Worm (Caenorhabditis elegans): ENCODE results near the gene W09G12.8.

Gene W09G12.8

ce11 chrIV:1177683-1178082, 48.3 kb upstream of the W09G12.8 start, which contains the start of gene Y104H12D.2 (continued):
- TF ChIP-seq tlp-1 (tag; optimal IDR thresholded peaks at IDR 0.05) (no peak), lin-35 (GFP tag; optimal IDR thresholded peaks at IDR 0.05) (peak; percentile 95 to 96), lin-13 (GFP tag; optimal IDR thresholded peaks at IDR 0.05) (peak; percentile 44), fkh-8 (tag; optimal IDR thresholded peaks at IDR 0.05) (no peak), pax-3 (tag; optimal IDR thresholded peaks at IDR 0.05) (no peak), hpl-2 (GFP tag; optimal IDR thresholded peaks at IDR 0.05) (no peak), sox-4 (tag; optimal IDR thresholded peaks at IDR 0.05) (no peak), unc-62 (GFP tag; optimal IDR thresholded peaks at IDR 0.05) (no peak), dsc-1 (tag; optimal IDR thresholded peaks at IDR 0.05) (no peak), nhr-90 (tag; optimal IDR thresholded peaks at IDR 0.05; ENCODE audit: poor library complexity) (no peak), irx-1 (tag; optimal IDR thresholded peaks at IDR 0.05) (peak; percentile 19), rnt-1 (tag; optimal IDR thresholded peaks at IDR 0.05) (no peak), nhr-12 (tag; optimal IDR thresholded peaks at IDR 0.05) (no peak), sup-37 (GFP tag; optimal IDR thresholded peaks at IDR 0.05) (no peak), elt-3 (tag; optimal IDR thresholded peaks at IDR 0.05) (no peak), ztf-4 (tag; optimal IDR thresholded peaks at IDR 0.05) (no peak), elt-2 (tag; optimal IDR thresholded peaks at IDR 0.05) (no peak), zag-1 (tag; optimal IDR thresholded peaks at IDR 0.05) (no peak), hlh-4 (tag; optimal IDR thresholded peaks at IDR 0.05) (no peak), efl-1 (optimal IDR thresholded peaks at IDR 0.05) (peak; percentile 90 to 95), efl-1 (GFP tag; optimal IDR thresholded peaks at IDR 0.05 in 1 of 2) (peak; percentile 95 to 99), ama-1 (optimal IDR thresholded peaks at IDR 0.05) (no peak), lir-3 (tag; optimal IDR thresholded peaks at IDR 0.05; ENCODE audit: poor library complexity) (no peak), vab-15 (tag; optimal IDR thresholded peaks at IDR 0.05) (no peak), C34B4.2 (tag; optimal IDR thresholded peaks at IDR 0.05) (no peak), alr-1 (tag; optimal IDR thresholded peaks at IDR 0.05; ENCODE audit: borderline replicate concordance) (no peak), fkh-4 (tag; optimal IDR thresholded peaks at IDR 0.05; ENCODE audit: borderline replicate concordance) (no peak), nhr-71 (tag; optimal IDR thresholded peaks at IDR 0.05) (no peak), fos-1 (tag; optimal IDR thresholded peaks at IDR 0.05) (no peak), fkh-10 (GFP tag; optimal IDR thresholded peaks at IDR 0.05) (no peak), Y116A8C.19 (tag; optimal IDR thresholded peaks at IDR 0.05; ENCODE audit: borderline replicate concordance) (no peak), lin-14 (GFP tag; optimal IDR thresholded peaks at IDR 0.05) (no peak), nhr-28 (tag; optimal IDR thresholded peaks at IDR 0.05) (no peak), mep-1 (tag; optimal IDR thresholded peaks at IDR 0.05) (peak; percentile 49), nhr-11 (tag; optimal IDR thresholded peaks at IDR 0.05) (no peak), ces-1 (GFP tag; optimal IDR thresholded peaks at IDR 0.05) (no peak), C16A3.4 (tag; optimal IDR thresholded peaks at IDR 0.05) (no peak), C04F5.9 (tag; optimal IDR thresholded peaks at IDR 0.05) (peak; percentile 38), aly-2 (tag; optimal IDR thresholded peaks at IDR 0.05) (no peak), F16B12.6 (tag; optimal IDR thresholded peaks at IDR 0.05) (no peak), unc-130 (tag; optimal IDR thresholded peaks at IDR 0.05) (peak; percentile 2), nhr-85 (tag) (peak; percentile 41), mab-9 (GFP tag; IDR thresholded peaks at IDR 0.05) (no peak), nhr-47 (tag; optimal IDR thresholded peaks at IDR 0.05) (no peak), efl-3 (GFP tag; optimal IDR thresholded peaks at IDR 0.05) (no peak), ceh-90 (tag; optimal IDR thresholded peaks at IDR 0.05) (no peak), pag-3 (tag; optimal IDR thresholded peaks at IDR 0.05; ENCODE audit: borderline replicate concordance, insufficient read depth) (no peak), mdl-1 (tag; optimal IDR thresholded peaks at IDR 0.05) (peak in 1 of 2 experiments; percentile 15), hlh-17 (GFP tag; optimal IDR thresholded peaks at IDR 0.05; ENCODE audit: borderline replicate concordance) (no peak), grh-1 (GFP tag; IDR thresholded peaks at IDR 0.05) (0 out of 2 replicates have a peak, but pooled peaks have one; percentile 39), jun-1 (tag; optimal IDR thresholded peaks at IDR 0.05) (no peak), nhr-237 (tag; optimal IDR thresholded peaks at IDR 0.05) (no peak), ceh-88 (GFP tag; IDR thresholded peaks at IDR 0.05) (no peak), ceh-63 (GFP tag; optimal IDR thresholded peaks at IDR 0.05) (no peak)
